Worm (Caenorhabditis elegans) whole organism, early embryonic: ENCODE results near the gene T16G12.8.
"Not testable (repeated sequence)": the region's sequence is repeated elsewhere in the genome, so short reads cannot be mapped to it uniquely, and the experiment has no call there.

Experiments used
- B0310.2 ChIP-seq: sonication (generic microtip); optimal IDR thresholded peaks from 2 replicates; lab custom pipeline; 2016; ENCODE audit warnings: mild to moderate bottlenecking, missing genetic modification characterization, missing compliant biosample characterization
- F13C5.2 ChIP-seq: sonication (generic microtip); optimal IDR thresholded peaks from 2 replicates; lab custom pipeline; 2017; ENCODE audit warnings: mild to moderate bottlenecking, missing genetic modification characterization, inconsistent platforms, missing compliant biosample characterization
- aly-1 ChIP-seq: sonication (generic microtip); optimal IDR thresholded peaks from 2 replicates; lab custom pipeline; 2016; ENCODE audit warnings: missing genetic modification characterization, missing compliant biosample characterization
- ama-1 ChIP-seq: fragments of 150-350 bp; optimal IDR thresholded peaks from 2 replicates; lab custom pipeline; 2014
- ceh-13 ChIP-seq: fragments of 200-800 bp; sonication (Bioruptor generic); optimal IDR thresholded peaks from 2 replicates; lab custom pipeline; 2018; ENCODE audit warnings: mild to moderate bottlenecking, missing genetic modification characterization, missing compliant biosample characterization
- ceh-36 ChIP-seq: sonication (generic microtip); optimal IDR thresholded peaks from 2 replicates; lab custom pipeline; 2016; ENCODE audit warnings: missing genetic modification characterization, inconsistent platforms, missing compliant biosample characterization
- ets-7 ChIP-seq: sonication (generic microtip); optimal IDR thresholded peaks from 2 replicates; lab custom pipeline; 2016; ENCODE audit warnings: missing genotype, missing genetic modification characterization, missing compliant biosample characterization
- flt-1 ChIP-seq: fragments of 200-800 bp; sonication (Bioruptor generic); IDR thresholded peaks from 2 replicates; pipeline ENCODE4 v1.3.6; 2022; ENCODE audit warnings: missing genetic modification characterization, missing compliant biosample characterization
- hmbx-1 ChIP-seq: sonication (generic microtip); optimal IDR thresholded peaks from 2 replicates; lab custom pipeline; 2016; ENCODE audit warnings: mild to moderate bottlenecking, missing genetic modification characterization, missing compliant biosample characterization
- hmg-4 ChIP-seq: fragments of 200-800 bp; sonication (Bioruptor generic); optimal IDR thresholded peaks from 2 replicates; lab custom pipeline; 2018; ENCODE audit warnings: mild to moderate bottlenecking, missing genetic modification characterization, missing compliant biosample characterization
- hnd-1 ChIP-seq: sonication (generic microtip); optimal IDR thresholded peaks from 2 replicates; lab custom pipeline; 2016; ENCODE audit warnings: missing genetic modification characterization, missing compliant biosample characterization
- pes-1 ChIP-seq: fragments of 200-800 bp; sonication (Bioruptor generic); IDR thresholded peaks from 2 replicates; pipeline ENCODE4 v1.3.6; 2022; ENCODE audit warnings: missing genetic modification reagents, missing genetic modification characterization, missing compliant biosample characterization
- scrt-1 ChIP-seq: fragments of 200-800 bp; sonication (Bioruptor generic); IDR thresholded peaks from 2 replicates; pipeline ENCODE4 v1.3.6; 2022; ENCODE audit warnings: missing genetic modification characterization, missing compliant biosample characterization
- sea-1 ChIP-seq: fragments of 200-800 bp; sonication (Bioruptor generic); conservative IDR thresholded peaks from 2 replicates; pipeline ENCODE4 v1.3.6; 2022; ENCODE audit warnings: missing genetic modification characterization, missing compliant biosample characterization
- tbx-11 ChIP-seq: fragments of 200-800 bp; sonication (Bioruptor generic); IDR thresholded peaks from 2 replicates; pipeline ENCODE4 v1.3.6; 2022; ENCODE audit warnings: missing genetic modification characterization, missing compliant biosample characterization
- tbx-37 ChIP-seq: fragments of 200-800 bp; sonication (Bioruptor generic); conservative IDR thresholded peaks from 2 replicates; pipeline ENCODE4 v1.3.6; 2022; ENCODE audit warnings: missing genetic modification reagents, missing genetic modification characterization, missing compliant biosample characterization
- tra-4 ChIP-seq: sonication (generic microtip); optimal IDR thresholded peaks from 2 replicates; lab custom pipeline; 2017; ENCODE audit warnings: missing genetic modification characterization, missing compliant biosample characterization

Gene T16G12.8

ce11 chrIII:10030549-10030948 lies 28.6 kb upstream of the T16G12.8 start, which contains the start of gene M04D8.4:
TSS of gene M04D8.4 (minus strand) at chrIII:10030649.
- no peak for TF ChIP-seq scrt-1

- TF ChIP-seq ceh-36: no peak
- TF ChIP-seq pes-1 (GFP tag; lab: Robert Waterston, UW): no peak
- no peak for TF ChIP-seq hmbx-1 (tag; lab: Kevin White, UChicago)
- no peak for TF ChIP-seq scrt-1
- no peak for TF ChIP-seq flt-1 (GFP tag; lab: Robert Waterston, UW)
- no peak for TF ChIP-seq sea-1 (GFP tag; lab: Robert Waterston, UW)
- TF ChIP-seq ama-1 (lab: Kevin White, UChicago): no peak
- no peak for TF ChIP-seq F13C5.2 (tag; lab: Kevin White, UChicago)
- no peak for TF ChIP-seq tbx-11
- TF ChIP-seq tbx-37 (GFP tag; lab: Robert Waterston, UW): no peak
Measured at ce11 chrIII:10033213-10033612, 25.9 kb upstream of the T16G12.8 start, which contains the start of gene M04D8.5. TSS of gene M04D8.5 (minus strand) at chrIII:10033313.

ce11 chrIII:10033881-10034280 lies 25.2 kb upstream of the T16G12.8 start, which contains the start of gene M04D8.8:
TSS of gene M04D8.8 (plus strand) at chrIII:10034181.
- no peak for TF ChIP-seq F13C5.2 (tag; lab: Kevin White, UChicago)
- TF ChIP-seq ceh-13: no peak
- no peak for TF ChIP-seq ama-1 (lab: Kevin White, UChicago)
- no peak for TF ChIP-seq tra-4 (tag; lab: Kevin White, UChicago)
- TF ChIP-seq tbx-37 (GFP tag; lab: Robert Waterston, UW): no peak
- TF ChIP-seq ets-7 (tag; lab: Kevin White, UChicago): no peak
- no peak for TF ChIP-seq hmg-4
- no peak for TF ChIP-seq B0310.2 (tag; lab: Kevin White, UChicago)
- no peak for TF ChIP-seq pes-1 (GFP tag; lab: Robert Waterston, UW)
- no peak for TF ChIP-seq tbx-11
- TF ChIP-seq flt-1 (GFP tag; lab: Robert Waterston, UW): no peak
- no peak for TF ChIP-seq hnd-1 (tag; lab: Kevin White, UChicago)
- no peak for TF ChIP-seq scrt-1
- no peak for TF ChIP-seq ceh-36
- no peak for TF ChIP-seq sea-1 (GFP tag; lab: Robert Waterston, UW)
- no peak for TF ChIP-seq aly-1 (tag; lab: Kevin White, UChicago)
- TF ChIP-seq hmbx-1 (tag; lab: Kevin White, UChicago): no peak

ce11 chrIII:10035783-10036182 lies 23.3 kb upstream of the T16G12.8 start, which contains the start of gene xbx-3:
TSS of gene xbx-3 (plus strand) at chrIII:10035945.
- TF ChIP-seq tbx-37 (GFP tag; lab: Robert Waterston, UW) (no peak), hmg-4 (no peak), B0310.2 (tag; lab: Kevin White, UChicago) (no peak), ets-7 (tag; lab: Kevin White, UChicago) (no peak), ceh-13 (no peak), sea-1 (GFP tag; lab: Robert Waterston, UW) (no peak)

ce11 chrIII:10037150-10037549 lies 22.0 kb upstream of the T16G12.8 start, which contains the start of gene M04D8.7:
TSS of gene M04D8.7 (plus strand) at chrIII:10037450.
- TF ChIP-seq hmbx-1 (tag; lab: Kevin White, UChicago) (no peak), tbx-11 (no peak), hmg-4 (no peak), tbx-37 (GFP tag; lab: Robert Waterston, UW) (no peak), ama-1 (lab: Kevin White, UChicago) (no peak), ceh-13 (no peak)

ce11 chrIII:10040013-10040412 lies 19.1 kb upstream of the T16G12.8 start, which contains the start of gene T16G12.7:
TSS of gene T16G12.7 (minus strand) at chrIII:10040113.
- no peak for TF ChIP-seq hmbx-1 (tag; lab: Kevin White, UChicago)
- no peak for TF ChIP-seq flt-1 (GFP tag; lab: Robert Waterston, UW)
- no peak for TF ChIP-seq tbx-11
- no peak for TF ChIP-seq tra-4 (tag; lab: Kevin White, UChicago)
- no peak for TF ChIP-seq pes-1 (GFP tag; lab: Robert Waterston, UW)
- TF ChIP-seq sea-1 (GFP tag; lab: Robert Waterston, UW): no peak
- no peak for TF ChIP-seq ceh-13
- TF ChIP-seq hmg-4: no peak
- TF ChIP-seq scrt-1: no peak
- TF ChIP-seq ets-7 (tag; lab: Kevin White, UChicago): no peak
- TF ChIP-seq F13C5.2 (tag; lab: Kevin White, UChicago): no peak
- TF ChIP-seq hnd-1 (tag; lab: Kevin White, UChicago): no peak
- no peak for TF ChIP-seq B0310.2 (tag; lab: Kevin White, UChicago)
- TF ChIP-seq ama-1 (lab: Kevin White, UChicago): no peak
- TF ChIP-seq tbx-37 (GFP tag; lab: Robert Waterston, UW): no peak

- TF ChIP-seq hmg-4 (no peak), scrt-1 (no peak), flt-1 (GFP tag; lab: Robert Waterston, UW) (no peak), aly-1 (tag; lab: Kevin White, UChicago) (no peak), tbx-37 (GFP tag; lab: Robert Waterston, UW) (no peak), ceh-36 (no peak), F13C5.2 (tag; lab: Kevin White, UChicago) (no peak), tbx-11 (no peak), sea-1 (GFP tag; lab: Robert Waterston, UW) (no peak), hnd-1 (tag; lab: Kevin White, UChicago) (no peak), B0310.2 (tag; lab: Kevin White, UChicago) (no peak), ama-1 (lab: Kevin White, UChicago) (no peak), ceh-13 (no peak), ets-7 (tag; lab: Kevin White, UChicago) (no peak), hmbx-1 (tag; lab: Kevin White, UChicago) (no peak), tra-4 (tag; lab: Kevin White, UChicago) (no peak), pes-1 (GFP tag; lab: Robert Waterston, UW) (no peak)
Measured at ce11 chrIII:10049682-10050081, 9.4 kb upstream of the T16G12.8 start, which contains the start of gene T16G12.1. TSS of gene T16G12.1 (minus strand) at chrIII:10049857.

- not testable (repeated sequence) for TF ChIP-seq sea-1 (GFP tag; lab: Robert Waterston, UW); ama-1 (lab: Kevin White, UChicago); aly-1 (tag; lab: Kevin White, UChicago)
Measured at ce11 chrIII:10050321-10050720, 8.8 kb upstream of the T16G12.8 start, which contains the start of gene T16G12.3. TSS of gene T16G12.3 (plus strand) at chrIII:10050621.
